Worm (Caenorhabditis elegans) whole organism, early embryonic: ENCODE results near the gene cyp-33C4.

Experiments used
- B0310.2 ChIP-seq: sonication (generic microtip); optimal IDR thresholded peaks from 2 replicates; lab custom pipeline; 2016; ENCODE audit warnings: mild to moderate bottlenecking, missing genetic modification characterization, missing compliant biosample characterization
- F13C5.2 ChIP-seq: sonication (generic microtip); optimal IDR thresholded peaks from 2 replicates; lab custom pipeline; 2017; ENCODE audit warnings: mild to moderate bottlenecking, missing genetic modification characterization, inconsistent platforms, missing compliant biosample characterization
- aly-1 ChIP-seq: sonication (generic microtip); optimal IDR thresholded peaks from 2 replicates; lab custom pipeline; 2016; ENCODE audit warnings: missing genetic modification characterization, missing compliant biosample characterization
- ama-1 ChIP-seq: fragments of 150-350 bp; optimal IDR thresholded peaks from 2 replicates; lab custom pipeline; 2014
- ceh-13 ChIP-seq: fragments of 200-800 bp; sonication (Bioruptor generic); optimal IDR thresholded peaks from 2 replicates; lab custom pipeline; 2018; ENCODE audit warnings: mild to moderate bottlenecking, missing genetic modification characterization, missing compliant biosample characterization
- ceh-36 ChIP-seq: sonication (generic microtip); optimal IDR thresholded peaks from 2 replicates; lab custom pipeline; 2016; ENCODE audit warnings: missing genetic modification characterization, inconsistent platforms, missing compliant biosample characterization
- ets-7 ChIP-seq: sonication (generic microtip); optimal IDR thresholded peaks from 2 replicates; lab custom pipeline; 2016; ENCODE audit warnings: missing genotype, missing genetic modification characterization, missing compliant biosample characterization
- flt-1 ChIP-seq: fragments of 200-800 bp; sonication (Bioruptor generic); IDR thresholded peaks from 2 replicates; pipeline ENCODE4 v1.3.6; 2022; ENCODE audit warnings: missing genetic modification characterization, missing compliant biosample characterization
- hmbx-1 ChIP-seq: sonication (generic microtip); optimal IDR thresholded peaks from 2 replicates; lab custom pipeline; 2016; ENCODE audit warnings: mild to moderate bottlenecking, missing genetic modification characterization, missing compliant biosample characterization
- hmg-4 ChIP-seq: fragments of 200-800 bp; sonication (Bioruptor generic); optimal IDR thresholded peaks from 2 replicates; lab custom pipeline; 2018; ENCODE audit warnings: mild to moderate bottlenecking, missing genetic modification characterization, missing compliant biosample characterization
- hnd-1 ChIP-seq: sonication (generic microtip); optimal IDR thresholded peaks from 2 replicates; lab custom pipeline; 2016; ENCODE audit warnings: missing genetic modification characterization, missing compliant biosample characterization
- pes-1 ChIP-seq: fragments of 200-800 bp; sonication (Bioruptor generic); IDR thresholded peaks from 2 replicates; pipeline ENCODE4 v1.3.6; 2022; ENCODE audit warnings: missing genetic modification reagents, missing genetic modification characterization, missing compliant biosample characterization
- scrt-1 ChIP-seq: fragments of 200-800 bp; sonication (Bioruptor generic); IDR thresholded peaks from 2 replicates; pipeline ENCODE4 v1.3.6; 2022; ENCODE audit warnings: missing genetic modification characterization, missing compliant biosample characterization
- sea-1 ChIP-seq: fragments of 200-800 bp; sonication (Bioruptor generic); conservative IDR thresholded peaks from 2 replicates; pipeline ENCODE4 v1.3.6; 2022; ENCODE audit warnings: missing genetic modification characterization, missing compliant biosample characterization
- tbx-11 ChIP-seq: fragments of 200-800 bp; sonication (Bioruptor generic); IDR thresholded peaks from 2 replicates; pipeline ENCODE4 v1.3.6; 2022; ENCODE audit warnings: missing genetic modification characterization, missing compliant biosample characterization
- tbx-37 ChIP-seq: fragments of 200-800 bp; sonication (Bioruptor generic); conservative IDR thresholded peaks from 2 replicates; pipeline ENCODE4 v1.3.6; 2022; ENCODE audit warnings: missing genetic modification reagents, missing genetic modification characterization, missing compliant biosample characterization
- tra-4 ChIP-seq: sonication (generic microtip); optimal IDR thresholded peaks from 2 replicates; lab custom pipeline; 2017; ENCODE audit warnings: missing genetic modification characterization, missing compliant biosample characterization

cyp-33C4 gene

ce11 chrV:2278052-2278451 is 42.1 kb downstream of the cyp-33C4 start, which contains the start of gene nhr-59:
nhr-59 (minus strand) TSS chrV:2278265.
- TF ChIP-seq flt-1 (no peak), ets-7 (tag; lab: Kevin White, UChicago) (no peak)

- TF ChIP-seq hmg-4 (GFP tag; lab: Kevin White, UChicago) (no peak), sea-1 (GFP tag; lab: Robert Waterston, UW) (no peak), hnd-1 (tag; lab: Kevin White, UChicago) (no peak), B0310.2 (tag; lab: Kevin White, UChicago) (no peak), scrt-1 (GFP tag; lab: Robert Waterston, UW) (no peak), tbx-37 (no peak), ceh-13 (GFP tag; lab: Kevin White, UChicago) (no peak), aly-1 (tag; lab: Kevin White, UChicago) (no peak), hmbx-1 (no peak), flt-1 (no peak), pes-1 (GFP tag; lab: Robert Waterston, UW) (no peak), ama-1 (lab: Kevin White, UChicago) (no peak), F13C5.2 (tag; lab: Kevin White, UChicago) (no peak), tra-4 (no peak), ceh-36 (tag; lab: Kevin White, UChicago) (no peak), tbx-11 (GFP tag; lab: Robert Waterston, UW) (no peak), ets-7 (tag; lab: Kevin White, UChicago) (no peak)
These were observed 42.6 kb downstream of the cyp-33C4 start, which contains the start of gene fbxa-137 for ce11 chrV:2278543-2278942. fbxa-137 (plus strand) TSS chrV:2278816.

ce11 chrV:2281499-2281898 is 45.6 kb downstream of the cyp-33C4 start, which contains the start of gene nhr-228:
nhr-228 (plus strand) TSS chrV:2281759.
- TF ChIP-seq sea-1 (GFP tag; lab: Robert Waterston, UW), result no peak
- TF ChIP-seq scrt-1 (GFP tag; lab: Robert Waterston, UW), result no peak
- TF ChIP-seq ceh-36 (tag; lab: Kevin White, UChicago), result no peak
- no peak for TF ChIP-seq tra-4
- TF ChIP-seq ama-1 (lab: Kevin White, UChicago), result no peak
- no peak for TF ChIP-seq pes-1 (GFP tag; lab: Robert Waterston, UW)
- TF ChIP-seq ceh-13 (GFP tag; lab: Kevin White, UChicago), result no peak
- TF ChIP-seq hnd-1 (tag; lab: Kevin White, UChicago), result no peak
- no peak for TF ChIP-seq hmbx-1
- no peak for TF ChIP-seq B0310.2 (tag; lab: Kevin White, UChicago)
- no peak for TF ChIP-seq tbx-37
- TF ChIP-seq F13C5.2 (tag; lab: Kevin White, UChicago), result no peak
- TF ChIP-seq hmg-4 (GFP tag; lab: Kevin White, UChicago), result no peak
- no peak for TF ChIP-seq ets-7 (tag; lab: Kevin White, UChicago)

- TF ChIP-seq hmg-4 (GFP tag; lab: Kevin White, UChicago) (no peak), F13C5.2 (tag; lab: Kevin White, UChicago) (no peak), tra-4 (no peak), pes-1 (GFP tag; lab: Robert Waterston, UW) (no peak), sea-1 (GFP tag; lab: Robert Waterston, UW) (no peak), hnd-1 (tag; lab: Kevin White, UChicago) (no peak), hmbx-1 (no peak), B0310.2 (tag; lab: Kevin White, UChicago) (no peak), ets-7 (tag; lab: Kevin White, UChicago) (no peak), tbx-37 (no peak), ceh-36 (tag; lab: Kevin White, UChicago) (no peak), flt-1 (no peak), scrt-1 (GFP tag; lab: Robert Waterston, UW) (no peak), ceh-13 (GFP tag; lab: Kevin White, UChicago) (no peak), ama-1 (lab: Kevin White, UChicago) (no peak), aly-1 (tag; lab: Kevin White, UChicago) (no peak), tbx-11 (GFP tag; lab: Robert Waterston, UW) (no peak)
These were observed 49.2 kb downstream of the cyp-33C4 start, which contains the start of gene nhr-227 for ce11 chrV:2285107-2285506. nhr-227 (plus strand) TSS chrV:2285432.
